Worm (Caenorhabditis elegans) whole organism, young adult: ENCODE measurements around the gene tag-343.

Experiments used
- B0035.1 ChIP-seq: sonication (generic microtip); optimal IDR thresholded peaks from 2 replicates; lab custom pipeline; 2016; ENCODE audit warnings: missing genetic modification characterization, mild to moderate bottlenecking, missing compliant biosample characterization, missing genotype, missing genetic modification reagents
- D2030.7 ChIP-seq: fragments of 200-800 bp; sonication (Bioruptor generic); IDR thresholded peaks from 2 replicates; pipeline ENCODE4 v1.3.6; 2022; ENCODE audit warnings: missing genetic modification reagents, missing genetic modification characterization, missing compliant biosample characterization
- F22D6.2 ChIP-seq: sonication (generic microtip); optimal IDR thresholded peaks from 2 replicates; lab custom pipeline; 2016; ENCODE audit warnings: mild to moderate bottlenecking, missing genetic modification characterization, missing compliant biosample characterization
- F52B5.7 ChIP-seq: sonication (generic microtip); optimal IDR thresholded peaks from 2 replicates; lab custom pipeline; 2016; ENCODE audit warnings: mild to moderate bottlenecking, missing genetic modification characterization, missing compliant biosample characterization
- K12H6.12 ChIP-seq: fragments of 200-800 bp; sonication (Bioruptor generic); optimal IDR thresholded peaks from 2 replicates; lab custom pipeline; 2018; ENCODE audit warnings: mild to moderate bottlenecking, missing genetic modification characterization, missing compliant biosample characterization
- T07F8.4 ChIP-seq: sonication (generic microtip); optimal IDR thresholded peaks from 2 replicates; lab custom pipeline; 2016; ENCODE audit warnings: mild to moderate bottlenecking, missing genetic modification characterization, moderate library complexity, missing compliant biosample characterization
- Y53G8AR.9 ChIP-seq: fragments of 200-800 bp; sonication (Bioruptor generic); conservative IDR thresholded peaks from 2 replicates; pipeline ENCODE4 v1.3.6; 2022; ENCODE audit warnings: missing genetic modification reagents, missing genetic modification characterization, missing compliant biosample characterization
- aptf-3 ChIP-seq: fragments of 200-800 bp; sonication (Bioruptor generic); IDR thresholded peaks from 2 replicates; pipeline ENCODE4 v1.3.6; 2022; ENCODE audit warnings: missing genetic modification characterization, missing compliant biosample characterization
- attf-3 ChIP-seq: fragments of 200-800 bp; sonication (Bioruptor generic); conservative IDR thresholded peaks from 2 replicates; pipeline ENCODE4 v1.3.6; 2022; ENCODE audit warnings: missing genetic modification reagents, missing genetic modification characterization, missing compliant biosample characterization
- attf-6 ChIP-seq: fragments of 200-800 bp; sonication (Bioruptor generic); IDR thresholded peaks from 2 replicates; pipeline ENCODE4 v1.3.6; 2022; ENCODE audit warnings: missing genetic modification reagents, missing genetic modification characterization, missing compliant biosample characterization
- ccch-3 ChIP-seq: fragments of 200-800 bp; sonication (Bioruptor generic); optimal IDR thresholded peaks from 2 replicates; lab custom pipeline; 2018; ENCODE audit warnings: mild to moderate bottlenecking, missing genetic modification characterization, missing compliant biosample characterization
- cebp-2 ChIP-seq: fragments of 200-800 bp; sonication (Bioruptor generic); IDR thresholded peaks from 2 replicates; pipeline ENCODE4 v1.3.6; 2022; ENCODE audit warnings: missing genetic modification characterization, missing compliant biosample characterization
- ceh-27 ChIP-seq: fragments of 200-800 bp; sonication (Bioruptor generic); optimal IDR thresholded peaks from 2 replicates; lab custom pipeline; 2018; ENCODE audit warnings: mild to moderate bottlenecking, missing genetic modification characterization, moderate library complexity, missing compliant biosample characterization
- ceh-40 ChIP-seq: fragments of 200-800 bp; sonication (Bioruptor generic); IDR thresholded peaks from 2 replicates; pipeline ENCODE4 v1.3.6; 2022; ENCODE audit warnings: missing genetic modification characterization, missing compliant biosample characterization
- dox-1 ChIP-seq: fragments of 200-800 bp; sonication (Bioruptor generic); IDR thresholded peaks from 2 replicates; pipeline ENCODE4 v1.3.6; 2022; ENCODE audit warnings: missing genetic modification reagents, missing genetic modification characterization, missing compliant biosample characterization
- dpff-1 ChIP-seq: sonication (generic microtip); optimal IDR thresholded peaks from 2 replicates; lab custom pipeline; 2017; ENCODE audit warnings: mild to moderate bottlenecking, missing genetic modification characterization, missing compliant biosample characterization
- dpl-1 ChIP-seq: fragments of 150-350 bp; optimal IDR thresholded peaks from 2 replicates; lab custom pipeline; 2014; ENCODE audit warnings: missing biosample characterization, missing genetic modification reagents, missing genetic modification characterization
- fkh-3 ChIP-seq: sonication (generic microtip); optimal IDR thresholded peaks from 2 replicates; lab custom pipeline; 2016; ENCODE audit warnings: mild to moderate bottlenecking, missing genetic modification characterization, missing compliant biosample characterization
- him-1 ChIP-seq: sonication (generic microtip); optimal IDR thresholded peaks from 2 replicates; lab custom pipeline; 2016; ENCODE audit warnings: missing genotype, missing genetic modification reagents, missing genetic modification characterization, missing compliant biosample characterization
- hlh-12 ChIP-seq: sonication (generic microtip); optimal IDR thresholded peaks from 2 replicates; lab custom pipeline; 2016; ENCODE audit warnings: missing genetic modification characterization, missing compliant biosample characterization
- hmg-1.2 ChIP-seq: fragments of 200-800 bp; sonication (Bioruptor generic); IDR thresholded peaks from 2 replicates; pipeline ENCODE4 v1.3.6; 2022; ENCODE audit warnings: missing genetic modification reagents, missing genetic modification characterization, missing compliant biosample characterization
- hrde-1 ChIP-seq: sonication (generic microtip); optimal IDR thresholded peaks from 2 replicates; lab custom pipeline; 2016; ENCODE audit warnings: missing genetic modification characterization, mild to moderate bottlenecking, missing compliant biosample characterization, moderate library complexity, missing genotype, missing genetic modification reagents, borderline replicate concordance
- let-526 ChIP-seq: fragments of 200-800 bp; sonication (Bioruptor generic); IDR thresholded peaks from 2 replicates; pipeline ENCODE4 v1.3.6; 2022; ENCODE audit warnings: missing genetic modification reagents, missing genetic modification characterization, missing compliant biosample characterization
- let-607 ChIP-seq, 2 experiments: fragments of 200-800 bp in 1 of 2; sonication (Bioruptor generic) in 1 of 2; sonication (generic microtip) in 1 of 2; optimal IDR thresholded peaks; 2 replicates each; lab custom pipeline; 2016 to 2018; ENCODE audit warnings: mild to moderate bottlenecking in 2 of 2, missing compliant biosample characterization in 2 of 2, missing genetic modification characterization in 2 of 2, moderate library complexity in 2 of 2, missing genotype in 1 of 2
- lin-40 ChIP-seq: sonication (generic microtip); optimal IDR thresholded peaks from 2 replicates; lab custom pipeline; 2016; ENCODE audit warnings: missing genetic modification characterization, mild to moderate bottlenecking, missing compliant biosample characterization, missing genotype, missing genetic modification reagents
- lin-54 ChIP-seq: fragments of 200-800 bp; sonication (Bioruptor generic); optimal IDR thresholded peaks from 2 replicates; lab custom pipeline; 2018; ENCODE audit warnings: mild to moderate bottlenecking, missing genetic modification characterization, missing compliant biosample characterization
- lsl-1 ChIP-seq: fragments of 200-800 bp; sonication (Bioruptor generic); optimal IDR thresholded peaks from 2 replicates; lab custom pipeline; 2018; ENCODE audit warnings: mild to moderate bottlenecking, missing genetic modification characterization, moderate library complexity, missing compliant biosample characterization
- madf-10 ChIP-seq: sonication (generic microtip); optimal IDR thresholded peaks from 2 replicates; lab custom pipeline; 2016; ENCODE audit warnings: mild to moderate bottlenecking, missing genetic modification characterization, missing compliant biosample characterization
- madf-6 ChIP-seq: fragments of 200-800 bp; sonication (Bioruptor generic); IDR thresholded peaks from 2 replicates; pipeline ENCODE4 v1.3.6; 2022; ENCODE audit warnings: missing genetic modification reagents, missing genetic modification characterization, missing compliant biosample characterization
- mxl-1 ChIP-seq: sonication (generic microtip); optimal IDR thresholded peaks from 2 replicates; lab custom pipeline; 2016; ENCODE audit warnings: missing genetic modification characterization, missing compliant biosample characterization
- nfya-2 ChIP-seq: fragments of 200-800 bp; sonication (Bioruptor generic); IDR thresholded peaks from 2 replicates; pipeline ENCODE4 v1.3.6; 2022; ENCODE audit warnings: missing genetic modification reagents, missing genetic modification characterization, missing compliant biosample characterization
- nhr-179 ChIP-seq: sonication (generic microtip); optimal IDR thresholded peaks from 2 replicates; lab custom pipeline; 2016; ENCODE audit warnings: mild to moderate bottlenecking, missing genetic modification characterization, missing compliant biosample characterization
- nhr-80 ChIP-seq: sonication (generic microtip); optimal IDR thresholded peaks from 2 replicates; lab custom pipeline; 2016; ENCODE audit warnings: missing genetic modification characterization, missing compliant biosample characterization
- pbrm-1 ChIP-seq: fragments of 200-800 bp; sonication (Bioruptor generic); IDR thresholded peaks from 2 replicates; pipeline ENCODE4 v1.3.6; 2022; ENCODE audit warnings: missing genetic modification reagents, missing genetic modification characterization, missing compliant biosample characterization
- pha-4 ChIP-seq: fragments of 150-350 bp; sonication (generic microtip); optimal IDR thresholded peaks from 2 replicates; lab custom pipeline; 2014; ENCODE audit warnings: missing biosample characterization, missing genetic modification reagents, missing genetic modification characterization
- rcor-1 ChIP-seq: fragments of 200-800 bp; sonication (Bioruptor generic); IDR thresholded peaks from 2 replicates; pipeline ENCODE4 v1.3.6; 2022; ENCODE audit warnings: missing genetic modification reagents, missing genetic modification characterization, missing compliant biosample characterization
- rec-8 ChIP-seq, 2 experiments: sonication (generic microtip); optimal IDR thresholded peaks; 2 replicates each; lab custom pipeline; 2016; ENCODE audit warnings: mild to moderate bottlenecking in 2 of 2, missing genetic modification characterization in 2 of 2, missing genetic modification reagents in 2 of 2, missing genotype in 2 of 2, missing biosample characterization in 1 of 2, missing compliant biosample characterization in 1 of 2, moderate library complexity in 1 of 2
- sdz-38 ChIP-seq: sonication (generic microtip); optimal IDR thresholded peaks from 2 replicates; lab custom pipeline; 2016; ENCODE audit warnings: missing genotype, missing genetic modification characterization, missing compliant biosample characterization
- snpc-1.1 ChIP-seq: sonication (generic microtip); optimal IDR thresholded peaks from 2 replicates; lab custom pipeline; 2017; ENCODE audit warnings: missing genetic modification characterization, mild to moderate bottlenecking, missing compliant biosample characterization, antibody characterized with exemption, moderate library complexity, missing genotype, missing genetic modification reagents; ENCODE audit not compliant: insufficient read depth
- snpc-1.3 ChIP-seq: sonication (generic microtip); optimal IDR thresholded peaks from 2 replicates; lab custom pipeline; 2017; ENCODE audit warnings: missing genetic modification characterization, mild to moderate bottlenecking, missing compliant biosample characterization, antibody characterized with exemption, moderate library complexity, missing genotype, missing genetic modification reagents; ENCODE audit not compliant: insufficient read depth
- snpc-4 ChIP-seq, 5 experiments: fragments of 150-350 bp in 1 of 5; sonication (generic microtip) in 4 of 5; optimal IDR thresholded peaks; 2 replicates each; lab custom pipeline; 2014 to 2018; ENCODE audit warnings: missing genetic modification characterization in 5 of 5, missing biosample characterization in 3 of 5, antibody characterized with exemption in 2 of 5, mild to moderate bottlenecking in 2 of 5, missing compliant biosample characterization in 2 of 5, missing genotype in 2 of 5, moderate library complexity in 2 of 5, missing genetic modification reagents in 1 of 5
- somi-1 ChIP-seq: fragments of 200-800 bp; sonication (Bioruptor generic); optimal IDR thresholded peaks from 2 replicates; lab custom pipeline; 2018; ENCODE audit warnings: mild to moderate bottlenecking, missing genetic modification characterization, missing compliant biosample characterization
- sptf-2 ChIP-seq: fragments of 200-800 bp; sonication (Bioruptor generic); optimal IDR thresholded peaks from 2 replicates; lab custom pipeline; 2018; ENCODE audit warnings: mild to moderate bottlenecking, missing genetic modification characterization, missing compliant biosample characterization
- tbx-9 ChIP-seq: sonication (generic microtip); optimal IDR thresholded peaks from 2 replicates; lab custom pipeline; 2016; ENCODE audit warnings: borderline replicate concordance, missing genetic modification characterization, inconsistent platforms, missing compliant biosample characterization
- ztf-18 ChIP-seq: sonication (generic microtip); optimal IDR thresholded peaks from 2 replicates; lab custom pipeline; 2016; ENCODE audit warnings: missing genotype, mild to moderate bottlenecking, missing genetic modification characterization, missing compliant biosample characterization
- ztf-26 ChIP-seq: sonication (generic microtip); optimal IDR thresholded peaks from 2 replicates; lab custom pipeline; 2017; ENCODE audit warnings: missing genetic modification characterization, missing compliant biosample characterization
- ztf-6 ChIP-seq: fragments of 200-800 bp; sonication (Bioruptor generic); IDR thresholded peaks from 2 replicates; pipeline ENCODE4 v1.3.6; 2022; ENCODE audit warnings: missing genetic modification reagents, missing genetic modification characterization, missing compliant biosample characterization

Gene tag-343

ce11 chrX:16619158-16619557 is 55.4 kb downstream of the tag-343 start (continued):
- peak; percentile 8 for TF ChIP-seq nhr-179 (tag; lab: Kevin White, UChicago)
- TF ChIP-seq cebp-2 = 0 out of 2 replicates have a peak, but pooled peaks have one; percentile 74
- no peak for TF ChIP-seq pha-4 (tag; lab: Kevin White, UChicago)
- TF ChIP-seq ztf-26 (tag; lab: Kevin White, UChicago) = peak; percentile 34
- peak; percentile 39; the same call in 1 of the 2 replicates for TF ChIP-seq rcor-1 (GFP tag; lab: Robert Waterston, UW)
- no peak for TF ChIP-seq sptf-2
- TF ChIP-seq B0035.1 (tag; lab: Kevin White, UChicago) = no peak
- TF ChIP-seq him-1 (tag; lab: Kevin White, UChicago) = peak; percentile 45
- TF ChIP-seq hrde-1 (tag; lab: Kevin White, UChicago) = peak; percentile 62
- TF ChIP-seq ccch-3 = no peak
- TF ChIP-seq ceh-27 (GFP tag; lab: Kevin White, UChicago) = peak; percentile 16
- 0 out of 2 replicates have a peak, but pooled peaks have one; percentile 74 for TF ChIP-seq ceh-40 (GFP tag; lab: Robert Waterston, UW)
- peak; percentile 54 for TF ChIP-seq T07F8.4 (tag; lab: Kevin White, UChicago)
- TF ChIP-seq dox-1 (GFP tag; lab: Robert Waterston, UW) = peak; percentile 44; the same call in 1 of the 2 replicates
- no peak for TF ChIP-seq Y53G8AR.9 (GFP tag; lab: Robert Waterston, UW)
- 0 out of 2 replicates have a peak, but pooled peaks have one; percentile 79 for TF ChIP-seq aptf-3 (GFP tag; lab: Robert Waterston, UW)
- 0 out of 2 replicates have a peak, but pooled peaks have one; percentile 45 for TF ChIP-seq ztf-6 (GFP tag; lab: Robert Waterston, UW)
- peak; percentile 60 for TF ChIP-seq mxl-1 (tag; lab: Kevin White, UChicago)
- peak; percentile 61 for TF ChIP-seq snpc-4 (GFP tag; optimal IDR thresholded peaks at IDR 0.05; lab: Kevin White, UChicago)
- TF ChIP-seq snpc-4 (tag; optimal IDR thresholded peaks at IDR 0.05; lab: Kevin White, UChicago) = peak in 3 of 4 experiments; percentile 34 to 76 (median 49)
- TF ChIP-seq let-526 (GFP tag; lab: Robert Waterston, UW) = no peak
- TF ChIP-seq lin-54 (GFP tag; lab: Kevin White, UChicago) = peak; percentile 7
- TF ChIP-seq snpc-1.1 (tag; lab: Kevin White, UChicago) = peak; percentile 52
- TF ChIP-seq pbrm-1 (GFP tag; lab: Robert Waterston, UW) = peak; percentile 70
- 0 out of 2 replicates have a peak, but pooled peaks have one; percentile 16 for TF ChIP-seq madf-6 (GFP tag; lab: Robert Waterston, UW)
- TF ChIP-seq lin-40 (tag; lab: Kevin White, UChicago) = no peak
- TF ChIP-seq D2030.7 (GFP tag; lab: Robert Waterston, UW) = peak; percentile 86
- TF ChIP-seq hlh-12 (tag; lab: Kevin White, UChicago) = peak; percentile 45
- TF ChIP-seq hmg-1.2 (GFP tag; lab: Robert Waterston, UW) = peak; percentile 61
- peak in 1 of 2 experiments; percentile 38 for TF ChIP-seq let-607 (tag; optimal IDR thresholded peaks at IDR 0.05; lab: Kevin White, UChicago)
- TF ChIP-seq F52B5.7 (tag; lab: Kevin White, UChicago) = peak; percentile 33
- TF ChIP-seq dpff-1 (tag; lab: Kevin White, UChicago) = no peak
- TF ChIP-seq tbx-9 (tag; lab: Kevin White, UChicago) = no peak
- peak; percentile 63 for TF ChIP-seq ztf-18 (tag; lab: Kevin White, UChicago)
- TF ChIP-seq attf-6 = 0 out of 2 replicates have a peak, but pooled peaks have one; percentile 22
- TF ChIP-seq somi-1 (GFP tag; lab: Kevin White, UChicago) = no peak
- no peak for TF ChIP-seq sdz-38 (tag; lab: Kevin White, UChicago)
- TF ChIP-seq K12H6.12 (tag; lab: Kevin White, UChicago) = no peak
- peak; percentile 53 for TF ChIP-seq madf-10 (tag; lab: Kevin White, UChicago)
- no peak for TF ChIP-seq F22D6.2 (tag; lab: Kevin White, UChicago)
- no peak for TF ChIP-seq dpl-1 (GFP tag; lab: Kevin White, UChicago)
- no peak for TF ChIP-seq fkh-3 (tag; lab: Kevin White, UChicago)
- no peak for TF ChIP-seq lsl-1 (GFP tag; lab: Kevin White, UChicago)
- TF ChIP-seq rec-8 (tag; optimal IDR thresholded peaks at IDR 0.05; lab: Kevin White, UChicago) = peak; percentile 66 to 81
- peak; percentile 80 for TF ChIP-seq snpc-1.3 (tag; lab: Kevin White, UChicago)
- TF ChIP-seq nfya-2 (GFP tag; lab: Robert Waterston, UW) = no peak
- no peak for TF ChIP-seq attf-3
- TF ChIP-seq nhr-80 (tag; lab: Kevin White, UChicago) = peak; percentile 28
